Fruit fly (Drosophila melanogaster) whole organism, embryonic: ENCODE results near the gene CG12811.
A peak's percentile ranks its signal among the peaks of the same experiment; 100 is the strongest.

Experiments used
- Antp ChIP-seq: fragments of 200-800 bp; sonication (Bioruptor generic); optimal IDR thresholded peaks from 3 replicates; lab custom pipeline; 2016; ENCODE audit warnings: missing biosample characterization, missing genetic modification characterization
- Bteb2 ChIP-seq: fragments of 200-800 bp; sonication (Bioruptor generic); optimal IDR thresholded peaks from 2 replicates; lab custom pipeline; 2016; ENCODE audit warnings: missing biosample characterization, missing genetic modification characterization
- CG1024 ChIP-seq: fragments of 200-800 bp; sonication (Bioruptor generic); IDR thresholded peaks from 2 replicates; pipeline ENCODE4 v1.3.6; 2022; ENCODE audit warnings: missing biosample characterization, missing genetic modification characterization
- CG1233 ChIP-seq: fragments of 200-800 bp; sonication (Bioruptor generic); optimal IDR thresholded peaks from 4 replicates; lab custom pipeline; 2018; ENCODE audit warnings: missing biosample characterization, mild to moderate bottlenecking, missing genetic modification characterization
- CG14710 ChIP-seq: fragments of 200-800 bp; sonication (Bioruptor generic); optimal IDR thresholded peaks from 3 replicates; lab custom pipeline; 2019; ENCODE audit warnings: missing biosample characterization, mild to moderate bottlenecking, missing genetic modification characterization, moderate library complexity
- CG15269 ChIP-seq: fragments of 200-800 bp; sonication (Bioruptor generic); optimal IDR thresholded peaks from 2 replicates; lab custom pipeline; 2018; ENCODE audit warnings: missing biosample characterization, mild to moderate bottlenecking, missing genetic modification characterization, moderate library complexity
- CG15479 ChIP-seq: fragments of 200-800 bp; sonication (Bioruptor generic); optimal IDR thresholded peaks from 3 replicates; lab custom pipeline; 2019; ENCODE audit warnings: missing biosample characterization, mild to moderate bottlenecking, missing genetic modification characterization, moderate library complexity
- CG1602 ChIP-seq: fragments of 200-800 bp; sonication (Bioruptor generic); optimal IDR thresholded peaks from 3 replicates; lab custom pipeline; 2016; ENCODE audit warnings: missing biosample characterization, missing genetic modification characterization
- CG17359 ChIP-seq: fragments of 200-800 bp; sonication (Bioruptor generic); optimal IDR thresholded peaks from 3 replicates; lab custom pipeline; 2018; ENCODE audit warnings: missing biosample characterization, mild to moderate bottlenecking, missing genetic modification characterization, moderate library complexity
- CG31441 ChIP-seq: fragments of 200-800 bp; sonication (Bioruptor generic); IDR thresholded peaks from 2 replicates; pipeline ENCODE4 v1.3.6; 2022; ENCODE audit warnings: missing biosample characterization, missing genetic modification characterization
- CG4404 ChIP-seq: fragments of 200-800 bp; sonication (Bioruptor generic); IDR thresholded peaks from 2 replicates; pipeline ENCODE4 v1.3.6; 2022; ENCODE audit warnings: missing biosample characterization, missing genetic modification characterization
- CG6254 ChIP-seq: fragments of 200-800 bp; sonication (Bioruptor generic); optimal IDR thresholded peaks from 3 replicates; lab custom pipeline; 2017; ENCODE audit warnings: mild to moderate bottlenecking, missing biosample characterization, missing genetic modification reagents, missing genetic modification characterization
- CG8281 ChIP-seq: fragments of 200-800 bp; sonication (Bioruptor generic); optimal IDR thresholded peaks from 2 replicates; lab custom pipeline; 2018; ENCODE audit warnings: missing biosample characterization, mild to moderate bottlenecking, missing genetic modification characterization, moderate library complexity
- CG8359 ChIP-seq: fragments of 200-800 bp; sonication (Bioruptor generic); optimal IDR thresholded peaks from 2 replicates; lab custom pipeline; 2017; ENCODE audit warnings: missing biosample characterization, mild to moderate bottlenecking, missing genetic modification characterization, borderline replicate concordance
- CG9797 ChIP-seq: fragments of 200-800 bp; sonication (Bioruptor generic); optimal IDR thresholded peaks from 3 replicates; lab custom pipeline; 2018; ENCODE audit warnings: missing biosample characterization, mild to moderate bottlenecking, missing genetic modification characterization
- D ChIP-seq, 2 experiments: fragments of 200-800 bp in 1 of 2; fragments of >200 bp in 1 of 2; sonication (Bioruptor generic) in 1 of 2; optimal IDR thresholded peaks; 2 replicates in 1 of 2; 3 replicates in 1 of 2; lab custom pipeline; 2017; ENCODE audit warnings: mild to moderate bottlenecking in 1 of 2, missing biosample characterization in 1 of 2, missing genetic modification characterization in 1 of 2, missing genetic modification reagents in 1 of 2
- E2f1 ChIP-seq: fragments of 200-800 bp; sonication (Bioruptor generic); IDR thresholded peaks from 2 replicates; pipeline ENCODE4 v1.3.6; 2022; ENCODE audit warnings: missing biosample characterization, missing genetic modification characterization
- Hmx ChIP-seq: fragments of 200-800 bp; sonication (Bioruptor generic); optimal IDR thresholded peaks from 2 replicates; lab custom pipeline; 2016; ENCODE audit warnings: missing biosample characterization, missing genetic modification characterization
- Mes4 ChIP-seq: fragments of 200-800 bp; sonication (Bioruptor generic); optimal IDR thresholded peaks from 2 replicates; lab custom pipeline; 2016; ENCODE audit warnings: missing biosample characterization, missing genetic modification characterization
- NC2α ChIP-seq: fragments of 200-800 bp; sonication (Bioruptor generic); optimal IDR thresholded peaks from 2 replicates; lab custom pipeline; 2016; ENCODE audit warnings: missing biosample characterization, missing genetic modification characterization
- Neu2 ChIP-seq: fragments of 200-800 bp; sonication (Bioruptor generic); optimal IDR thresholded peaks from 3 replicates; lab custom pipeline; 2016; ENCODE audit warnings: missing biosample characterization, missing genetic modification characterization, borderline replicate concordance
- NfI ChIP-seq: fragments of 200-800 bp; sonication (Bioruptor generic); optimal IDR thresholded peaks from 3 replicates; lab custom pipeline; 2018; ENCODE audit warnings: missing biosample characterization, mild to moderate bottlenecking, missing genetic modification characterization, moderate library complexity
- Oaz ChIP-seq: fragments of 200-800 bp; sonication (Bioruptor generic); IDR thresholded peaks from 2 replicates; pipeline ENCODE4 v1.3.6; 2022; ENCODE audit warnings: missing biosample characterization, missing genetic modification characterization
- Opbp ChIP-seq: fragments of 200-800 bp; sonication (Bioruptor generic); IDR thresholded peaks from 3 replicates; pipeline ENCODE4 v1.3.6; 2022; ENCODE audit warnings: missing biosample characterization, missing genetic modification characterization; ENCODE audit not compliant: partially characterized antibody
- Sin3A ChIP-seq: fragments of >200 bp; optimal IDR thresholded peaks from 2 replicates; lab custom pipeline; 2018
- Sox102F ChIP-seq: fragments of 200-800 bp; sonication (Bioruptor generic); optimal IDR thresholded peaks from 2 replicates; lab custom pipeline; 2018; ENCODE audit warnings: missing biosample characterization, mild to moderate bottlenecking, missing genetic modification characterization, moderate library complexity
- Tbp ChIP-seq: fragments of >200 bp; optimal IDR thresholded peaks from 2 replicates; lab custom pipeline; 2018; ENCODE audit warnings: missing biosample characterization, missing genetic modification characterization
- bowl ChIP-seq: fragments of 200-800 bp; sonication (Bioruptor generic); IDR thresholded peaks from 2 replicates; pipeline ENCODE4 v1.3.6; 2022; ENCODE audit warnings: missing biosample characterization, missing genetic modification characterization
- cad ChIP-seq: fragments of >200 bp; optimal IDR thresholded peaks from 2 replicates; lab custom pipeline; 2017; ENCODE audit warnings: missing biosample characterization, missing genetic modification characterization
- chif ChIP-seq, 2 experiments: fragments of 200-800 bp; sonication (Bioruptor generic); optimal IDR thresholded peaks; 3 replicates each; lab custom pipeline; 2016; ENCODE audit warnings: missing biosample characterization in 2 of 2, missing genetic modification characterization in 2 of 2
- chinmo ChIP-seq: fragments of 200-800 bp; sonication (Bioruptor generic); IDR thresholded peaks from 4 replicates; pipeline ENCODE4 v1.3.6; 2022; ENCODE audit warnings: missing biosample characterization, missing genetic modification characterization; ENCODE audit not compliant: partially characterized antibody
- dati ChIP-seq: fragments of 200-800 bp; sonication (Bioruptor generic); IDR thresholded peaks from 2 replicates; pipeline ENCODE4 v1.3.6; 2022; ENCODE audit warnings: missing biosample characterization, missing genetic modification characterization
- exex ChIP-seq: fragments of 200-800 bp; sonication (Bioruptor generic); optimal IDR thresholded peaks from 4 replicates; lab custom pipeline; 2018; ENCODE audit warnings: missing biosample characterization, mild to moderate bottlenecking, missing genetic modification characterization, moderate library complexity
- fd102C ChIP-seq: fragments of 200-800 bp; sonication (Bioruptor generic); optimal IDR thresholded peaks from 2 replicates; lab custom pipeline; 2018; ENCODE audit warnings: missing biosample characterization, mild to moderate bottlenecking, missing genetic modification characterization, moderate library complexity
- h ChIP-seq: fragments of >200 bp; optimal IDR thresholded peaks from 2 replicates; lab custom pipeline; 2017
- insv ChIP-seq, 2 experiments: fragments of 200-800 bp; sonication (Bioruptor generic); optimal IDR thresholded peaks; 3 replicates each; lab custom pipeline; 2016 to 2018; ENCODE audit warnings: missing biosample characterization in 2 of 2, missing genetic modification characterization in 2 of 2
- jigr1 ChIP-seq: fragments of 200-800 bp; sonication (Bioruptor generic); IDR thresholded peaks from 3 replicates; pipeline ENCODE4 v1.3.6; 2022; ENCODE audit warnings: missing biosample characterization, missing genetic modification characterization
- lab ChIP-seq: fragments of 200-800 bp; sonication (Bioruptor generic); optimal IDR thresholded peaks from 3 replicates; lab custom pipeline; 2017; ENCODE audit warnings: missing biosample characterization, missing genetic modification characterization, mild to moderate bottlenecking, moderate library complexity, missing genetic modification reagents
- lmd ChIP-seq: fragments of 200-800 bp; sonication (Bioruptor generic); IDR thresholded peaks from 2 replicates; pipeline ENCODE4 v1.3.6; 2022; ENCODE audit warnings: missing biosample characterization, missing genetic modification characterization
- lola ChIP-seq, 3 experiments: fragments of >200 bp in 2 of 3; fragments of 200-800 bp in 1 of 3; sonication (Bioruptor generic) in 1 of 3; optimal IDR thresholded peaks; 2 replicates each; lab custom pipeline; 2017 to 2019; ENCODE audit warnings: missing biosample characterization in 3 of 3, missing genetic modification characterization in 3 of 3, mild to moderate bottlenecking in 1 of 3, moderate library complexity in 1 of 3
- nerfin-1 ChIP-seq: fragments of 200-800 bp; sonication (Bioruptor generic); optimal IDR thresholded peaks from 3 replicates; lab custom pipeline; 2019; ENCODE audit warnings: missing biosample characterization, mild to moderate bottlenecking, missing genetic modification characterization, moderate library complexity
- otp ChIP-seq: fragments of 200-800 bp; sonication (Bioruptor generic); IDR thresholded peaks from 3 replicates; pipeline ENCODE4, ENCODE4 v1.3.6; 2022; ENCODE audit warnings: missing biosample characterization, missing genetic modification characterization
- run ChIP-seq: fragments of 200-800 bp; sonication (Bioruptor generic); optimal IDR thresholded peaks from 3 replicates; lab custom pipeline; 2018; ENCODE audit warnings: missing biosample characterization, mild to moderate bottlenecking, missing genetic modification characterization
- schlank ChIP-seq: fragments of 200-800 bp; sonication (Bioruptor generic); optimal IDR thresholded peaks from 2 replicates; lab custom pipeline; 2018; ENCODE audit warnings: missing biosample characterization, mild to moderate bottlenecking, missing genetic modification characterization
- sens-2 ChIP-seq: fragments of 200-800 bp; sonication (Bioruptor generic); IDR thresholded peaks from 2 replicates; pipeline ENCODE4 v1.3.6; 2022; ENCODE audit warnings: missing biosample characterization, missing genetic modification characterization
- seq ChIP-seq: fragments of 200-800 bp; sonication (Bioruptor generic); IDR thresholded peaks from 2 replicates; pipeline ENCODE4 v1.3.6; 2022; ENCODE audit warnings: missing biosample characterization, missing genetic modification characterization
- sob ChIP-seq: fragments of 200-800 bp; sonication (Bioruptor generic); IDR thresholded peaks from 2 replicates; pipeline ENCODE4 v1.3.6; 2022; ENCODE audit warnings: missing biosample characterization, missing genetic modification characterization
- ssp ChIP-seq: fragments of 200-800 bp; sonication (Bioruptor generic); IDR thresholded peaks from 2 replicates; pipeline ENCODE4 v1.3.6; 2022; ENCODE audit warnings: missing biosample characterization, missing genetic modification characterization
- tin ChIP-seq: fragments of 200-800 bp; sonication (Bioruptor generic); optimal IDR thresholded peaks from 3 replicates; lab custom pipeline; 2016; ENCODE audit warnings: missing biosample characterization, missing genetic modification characterization

Gene CG12811

DNA sequence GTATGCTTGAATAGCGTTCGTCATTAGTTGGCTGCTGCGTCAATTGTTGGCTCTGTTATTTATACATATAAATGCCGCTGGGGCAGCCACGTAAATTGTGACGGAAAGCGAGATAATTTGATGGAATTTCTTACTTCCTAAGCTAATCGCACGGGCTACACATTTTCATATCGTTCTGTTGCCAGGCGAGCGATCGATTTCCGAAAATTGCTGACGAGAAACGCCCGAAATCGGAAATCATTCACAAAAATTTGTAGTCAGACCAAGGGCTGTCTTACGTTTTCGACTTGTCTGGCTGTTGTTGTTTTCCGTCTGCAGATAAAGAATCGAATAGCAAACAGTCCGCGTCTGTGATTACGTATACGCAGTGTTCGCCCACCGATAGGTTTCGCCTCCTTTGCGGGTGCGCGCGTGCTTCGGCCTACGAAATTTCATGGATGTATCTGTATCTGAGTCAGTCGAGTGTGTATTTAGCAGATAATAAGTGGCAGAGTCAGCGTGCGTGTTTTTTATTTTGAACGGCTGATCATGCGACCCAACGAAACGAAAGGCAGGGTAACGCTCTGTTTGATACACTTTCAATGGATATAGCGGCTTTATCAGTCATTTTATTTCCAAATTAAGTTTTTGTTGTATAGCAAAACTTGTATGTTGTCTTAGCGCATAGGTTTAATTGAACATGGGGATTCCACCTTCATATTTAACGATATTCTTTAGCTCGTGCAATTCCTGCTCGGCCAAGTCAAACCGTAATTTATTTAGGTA lies 49.1 kb upstream of the CG12811 start (continued):
- TF ChIP-seq CG1602 (GFP tag; lab: Kevin White, UChicago): peak; percentile 17
- peak; percentile 82 for TF ChIP-seq exex
- TF ChIP-seq bowl: 0 out of 2 replicates have a peak, but pooled peaks have one; percentile 13
- TF ChIP-seq Bteb2 (GFP tag; lab: Kevin White, UChicago): peak; percentile 37
- TF ChIP-seq sob (GFP tag; lab: Robert Waterston, UW): peak; percentile 64
- TF ChIP-seq CG1024 (GFP tag; lab: Robert Waterston, UW): no peak
- no peak for TF ChIP-seq Mes4
- TF ChIP-seq CG15479 (GFP tag; lab: Kevin White, UChicago): no peak
- no peak; the same call in 1 of the 2 replicates for TF ChIP-seq Oaz (GFP tag; lab: Robert Waterston, UW)
- peak; percentile 71 for TF ChIP-seq Sox102F (GFP tag; lab: Kevin White, UChicago)
- TF ChIP-seq jigr1: no peak
- TF ChIP-seq sens-2: no peak
- TF ChIP-seq lab: peak; percentile 86
- peak; percentile 24 for TF ChIP-seq nerfin-1
- TF ChIP-seq insv (GFP tag; optimal IDR thresholded peaks at IDR 0.05; lab: Kevin White, UChicago): no peak
- TF ChIP-seq seq (GFP tag; lab: Robert Waterston, UW): peak; percentile 39; the same call in 1 of the 2 replicates
- TF ChIP-seq CG14710 (tag; lab: Kevin White, UChicago): peak; percentile 5
- no peak for TF ChIP-seq Opbp (GFP tag; lab: Robert Waterston, UW)
- TF ChIP-seq Antp (GFP tag; lab: Kevin White, UChicago): peak; percentile 77
- no peak for TF ChIP-seq Tbp (GFP tag; lab: Kevin White, UChicago)
- peak; percentile 68 for TF ChIP-seq lmd (GFP tag; lab: Robert Waterston, UW)
- TF ChIP-seq CG8359 (GFP tag; lab: Kevin White, UChicago): no peak
- no peak for TF ChIP-seq NC2α (GFP tag; lab: Kevin White, UChicago)
- no peak for TF ChIP-seq lola (GFP tag; optimal IDR thresholded peaks at IDR 0.05; lab: Kevin White, UChicago)
- no peak for TF ChIP-seq ssp (GFP tag; lab: Robert Waterston, UW)
- no peak for TF ChIP-seq cad
- TF ChIP-seq run (tag; lab: Kevin White, UChicago): peak; percentile 25
- peak; percentile 55; the same call in 1 of the 2 replicates for TF ChIP-seq E2f1 (GFP tag; lab: Robert Waterston, UW)
- peak; percentile 47 for TF ChIP-seq CG8281 (tag; lab: Kevin White, UChicago)
- no peak for TF ChIP-seq D (optimal IDR thresholded peaks at IDR 0.05; lab: Kevin White, UChicago)
- TF ChIP-seq D (GFP tag; optimal IDR thresholded peaks at IDR 0.05; lab: Kevin White, UChicago): peak; percentile 36
- peak; percentile 46 to 52 for TF ChIP-seq chif (GFP tag; optimal IDR thresholded peaks at IDR 0.05; lab: Kevin White, UChicago)
- no peak for TF ChIP-seq Sin3A (lab: Kevin White, UChicago)
- TF ChIP-seq dati (GFP tag; lab: Robert Waterston, UW): no peak
- TF ChIP-seq CG1233: peak; percentile 55
- peak; percentile 18 for TF ChIP-seq CG6254 (GFP tag; lab: Kevin White, UChicago)
- peak; percentile 16 for TF ChIP-seq tin (GFP tag; lab: Kevin White, UChicago)
- peak; percentile 89; the same call in 3 of the 4 replicates for TF ChIP-seq chinmo (GFP tag; lab: Robert Waterston, UW)
- TF ChIP-seq Hmx (GFP tag; lab: Kevin White, UChicago): peak; percentile 29
- peak; percentile 76 for TF ChIP-seq NfI
- no peak for TF ChIP-seq fd102C (GFP tag; lab: Kevin White, UChicago)
- peak; percentile 73 for TF ChIP-seq schlank (tag; lab: Kevin White, UChicago)
- TF ChIP-seq CG4404: no peak
- TF ChIP-seq CG31441 (GFP tag; lab: Robert Waterston, UW): peak; percentile 68
- no peak for TF ChIP-seq h
- TF ChIP-seq CG9797 (GFP tag; lab: Kevin White, UChicago): no peak
- no peak for TF ChIP-seq otp (GFP tag; lab: Robert Waterston, UW)
- peak; percentile 82 for TF ChIP-seq CG15269 (tag; lab: Kevin White, UChicago)
- peak; percentile 72 for TF ChIP-seq CG17359 (tag; lab: Kevin White, UChicago)
- no peak for TF ChIP-seq Neu2 (GFP tag; lab: Kevin White, UChicago)
